Fruit fly (Drosophila melanogaster) whole organism, wandering third instar larva: ENCODE measurements around the gene Spn77Bb.

Experiments used
- Abd-B ChIP-seq: fragments of >200 bp; optimal IDR thresholded peaks from 2 replicates; lab custom pipeline; 2017; ENCODE audit warnings: missing biosample characterization, missing genetic modification characterization
- CG32264 ChIP-seq: fragments of 200-800 bp; sonication (Bioruptor generic); optimal IDR thresholded peaks from 2 replicates; lab custom pipeline; 2016; ENCODE audit warnings: missing biosample characterization, missing genetic modification characterization
- CG9705 ChIP-seq: fragments of 200-800 bp; sonication (Bioruptor generic); optimal IDR thresholded peaks from 2 replicates; lab custom pipeline; 2018; ENCODE audit warnings: missing biosample characterization, mild to moderate bottlenecking, missing genetic modification characterization
- CrebA ChIP-seq: fragments of 200-800 bp; sonication (Bioruptor generic); optimal IDR thresholded peaks from 2 replicates; lab custom pipeline; 2016; ENCODE audit warnings: missing biosample characterization, mild to moderate bottlenecking, missing genetic modification characterization, borderline replicate concordance
- Dfd ChIP-seq: fragments of >200 bp; optimal IDR thresholded peaks from 2 replicates; lab custom pipeline; 2017; ENCODE audit warnings: missing biosample characterization, missing genetic modification characterization
- Dif ChIP-seq: fragments of 200-275, 200-300 bp; sonication (Bioruptor generic); optimal IDR thresholded peaks from 2 replicates; lab custom pipeline; 2018; ENCODE audit warnings: missing biosample characterization, missing genetic modification characterization; ENCODE audit not compliant: partially characterized antibody
- GATAd ChIP-seq: sonication (Bioruptor generic); optimal IDR thresholded peaks from 2 replicates; lab custom pipeline; 2016; ENCODE audit warnings: missing biosample characterization, missing genetic modification characterization
- HLH106 ChIP-seq: fragments of 200-800 bp; optimal IDR thresholded peaks from 3 replicates; lab custom pipeline; 2019; ENCODE audit warnings: missing biosample characterization, mild to moderate bottlenecking, missing genetic modification characterization, moderate library complexity
- Hnf4 ChIP-seq: fragments of 200-800 bp; sonication (Bioruptor generic); optimal IDR thresholded peaks from 2 replicates; lab custom pipeline; 2016; ENCODE audit warnings: missing biosample characterization, mild to moderate bottlenecking, missing genetic modification characterization
- Hr78 ChIP-seq: fragments of >200 bp; optimal IDR thresholded peaks from 2 replicates; lab custom pipeline; 2017; ENCODE audit warnings: missing biosample characterization, missing genetic modification characterization
- Hr83 ChIP-seq: fragments of 200-300 bp; sonication (Bioruptor generic); optimal IDR thresholded peaks from 2 replicates; lab custom pipeline; 2016; ENCODE audit warnings: missing biosample characterization, mild to moderate bottlenecking, missing genetic modification characterization, moderate library complexity; ENCODE audit not compliant: poor library complexity, severe bottlenecking
- Jra ChIP-seq: sonication (Bioruptor generic); optimal IDR thresholded peaks from 2 replicates; lab custom pipeline; 2016; ENCODE audit warnings: missing biosample characterization, missing genetic modification characterization
- Mio ChIP-seq: sonication (Bioruptor generic); optimal IDR thresholded peaks from 2 replicates; lab custom pipeline; 2016; ENCODE audit warnings: missing biosample characterization, missing genetic modification characterization
- Myc ChIP-seq: fragments of >200 bp; optimal IDR thresholded peaks from 2 replicates; lab custom pipeline; 2017
- N ChIP-seq: fragments of >200 bp; optimal IDR thresholded peaks from 2 replicates; lab custom pipeline; 2018; ENCODE audit warnings: missing biosample characterization, missing external identifiers, missing genetic modification characterization
- OdsH ChIP-seq: fragments of 200-800 bp; sonication (Bioruptor generic); optimal IDR thresholded peaks from 2 replicates; lab custom pipeline; 2016; ENCODE audit warnings: missing biosample characterization, mild to moderate bottlenecking, missing genetic modification characterization
- Rel ChIP-seq, 2 experiments: fragments of 200-800 bp; sonication (Bioruptor generic) in 1 of 2; optimal IDR thresholded peaks; 2 replicates in 1 of 2; 3 replicates in 1 of 2; lab custom pipeline; 2016 to 2019; ENCODE audit warnings: mild to moderate bottlenecking in 2 of 2, missing biosample characterization in 2 of 2, missing genetic modification characterization in 2 of 2, moderate library complexity in 1 of 2
- Sp1 ChIP-seq: fragments of 200-800 bp; sonication (Bioruptor generic); optimal IDR thresholded peaks from 3 replicates; lab custom pipeline; 2019; ENCODE audit warnings: missing biosample characterization, mild to moderate bottlenecking, missing genetic modification characterization, moderate library complexity
- Vsx2 ChIP-seq: fragments of 200-300, 225-300 bp; sonication (Bioruptor generic); optimal IDR thresholded peaks from 2 replicates; lab custom pipeline; 2018; ENCODE audit warnings: missing biosample characterization, missing genetic modification characterization; ENCODE audit not compliant: partially characterized antibody
- br ChIP-seq: fragments of 200-800 bp; sonication (Bioruptor generic); optimal IDR thresholded peaks from 2 replicates; lab custom pipeline; 2016; ENCODE audit warnings: missing biosample characterization, missing genetic modification characterization
- brk ChIP-seq: fragments of 200-800 bp; sonication (Bioruptor generic); optimal IDR thresholded peaks from 2 replicates; lab custom pipeline; 2016; ENCODE audit warnings: missing biosample characterization, mild to moderate bottlenecking, missing genetic modification characterization
- dl ChIP-seq, 2 experiments: fragments of 175-275, 200-275 bp in 1 of 2; fragments of 200-275 bp in 1 of 2; sonication (Bioruptor generic); optimal IDR thresholded peaks; lab custom pipeline; 2018; ENCODE audit warnings: mild to moderate bottlenecking in 2 of 2, missing biosample characterization in 2 of 2, missing genetic modification characterization in 2 of 2, moderate library complexity in 2 of 2; ENCODE audit not compliant: partially characterized antibody in 2 of 2, insufficient read depth in 1 of 2
- dmrt93B ChIP-seq: fragments of 200-800 bp; sonication (Bioruptor generic); optimal IDR thresholded peaks from 2 replicates; lab custom pipeline; 2018; ENCODE audit warnings: missing biosample characterization, mild to moderate bottlenecking, missing genetic modification characterization
- dsf ChIP-seq: sonication (Bioruptor generic); optimal IDR thresholded peaks from 2 replicates; lab custom pipeline; 2016; ENCODE audit warnings: missing biosample characterization, missing genetic modification characterization, borderline replicate concordance
- ey ChIP-seq: fragments of 200-800 bp; sonication (Bioruptor generic); optimal IDR thresholded peaks from 2 replicates; lab custom pipeline; 2016; ENCODE audit warnings: missing biosample characterization, missing genetic modification characterization
- foxo ChIP-seq, 2 experiments: fragments of 200-800 bp; sonication (Bioruptor generic); optimal IDR thresholded peaks; 2 replicates in 1 of 2; 3 replicates in 1 of 2; lab custom pipeline; 2016 to 2017; ENCODE audit warnings: missing biosample characterization in 2 of 2, missing genetic modification characterization in 2 of 2
- fru ChIP-seq: fragments of 200-800 bp; sonication (Bioruptor generic); optimal IDR thresholded peaks from 3 replicates; lab custom pipeline; 2016; ENCODE audit warnings: missing biosample characterization, mild to moderate bottlenecking, missing genetic modification characterization
- jim ChIP-seq: fragments of 175-275, 200-325 bp; sonication (Bioruptor generic); optimal IDR thresholded peaks from 2 replicates; lab custom pipeline; 2016; ENCODE audit warnings: missing biosample characterization, mild to moderate bottlenecking, missing genetic modification characterization
- lola ChIP-seq: fragments of >200 bp; optimal IDR thresholded peaks from 2 replicates; lab custom pipeline; 2017; ENCODE audit warnings: missing biosample characterization, missing genetic modification characterization
- pan ChIP-seq: fragments of >200 bp; optimal IDR thresholded peaks from 2 replicates; lab custom pipeline; 2017
- psq ChIP-seq: fragments of 200-800 bp; sonication (Bioruptor generic); optimal IDR thresholded peaks from 3 replicates; lab custom pipeline; 2017; ENCODE audit warnings: missing biosample characterization, mild to moderate bottlenecking, missing genetic modification characterization, moderate library complexity
- rgr ChIP-seq: fragments of 200-800 bp; sonication (Bioruptor generic); optimal IDR thresholded peaks from 3 replicates; lab custom pipeline; 2016; ENCODE audit warnings: missing biosample characterization, mild to moderate bottlenecking, missing genetic modification characterization
- sage ChIP-seq: fragments of 200-800 bp; sonication (Bioruptor generic); optimal IDR thresholded peaks from 2 replicates; lab custom pipeline; 2016; ENCODE audit warnings: missing biosample characterization, mild to moderate bottlenecking, missing genetic modification characterization
- sv ChIP-seq: fragments of 200-800 bp; sonication (Bioruptor generic); optimal IDR thresholded peaks from 3 replicates; lab custom pipeline; 2016; ENCODE audit warnings: missing biosample characterization, missing genetic modification characterization
- tai ChIP-seq: sonication (Bioruptor generic); optimal IDR thresholded peaks from 2 replicates; lab custom pipeline; 2016; ENCODE audit warnings: missing biosample characterization, missing genetic modification characterization
- usp ChIP-seq: fragments of >200 bp; optimal IDR thresholded peaks from 2 replicates; lab custom pipeline; 2017; ENCODE audit warnings: missing biosample characterization, missing genetic modification characterization
- woc ChIP-seq: sonication (Bioruptor generic); optimal IDR thresholded peaks from 2 replicates; lab custom pipeline; 2016; ENCODE audit warnings: missing biosample characterization, mild to moderate bottlenecking, missing genetic modification characterization

Spn77Bb gene

DNA sequence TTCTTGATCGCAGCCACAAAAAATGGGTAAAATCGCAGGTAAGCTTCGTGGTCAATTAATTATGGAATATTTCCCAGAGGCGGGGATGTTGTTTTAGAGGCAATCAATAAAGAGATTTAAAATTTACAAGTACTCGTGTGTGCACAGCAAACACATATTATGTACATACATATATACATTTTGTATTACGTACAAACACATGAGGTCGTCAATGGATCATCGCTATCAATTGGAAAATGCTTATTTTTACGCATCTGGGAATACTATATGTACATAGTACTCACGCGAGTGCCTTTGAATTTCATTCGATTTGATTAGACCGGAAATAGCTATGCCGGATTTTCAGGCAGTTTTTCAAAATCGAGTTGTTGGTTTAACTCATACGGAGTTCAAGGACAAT is 3.0 kb upstream of the Spn77Bb start:
- no peak for TF ChIP-seq woc (GFP tag; lab: Kevin White, UChicago)
- TF ChIP-seq foxo (GFP tag; optimal IDR thresholded peaks at IDR 0.05; lab: Kevin White, UChicago): no peak
- TF ChIP-seq pan (lab: Kevin White, UChicago): no peak
- TF ChIP-seq fru (GFP tag; lab: Kevin White, UChicago): no peak
- TF ChIP-seq N: no peak
- no peak for TF ChIP-seq GATAd (GFP tag; lab: Kevin White, UChicago)
- no peak for TF ChIP-seq Myc (lab: Kevin White, UChicago)
- TF ChIP-seq CG9705 (GFP tag; lab: Kevin White, UChicago): no peak
- no peak for TF ChIP-seq Sp1 (GFP tag; lab: Kevin White, UChicago)
- no peak for TF ChIP-seq usp
- no peak for TF ChIP-seq Dif (GFP tag; lab: Kevin White, UChicago)

DNA sequence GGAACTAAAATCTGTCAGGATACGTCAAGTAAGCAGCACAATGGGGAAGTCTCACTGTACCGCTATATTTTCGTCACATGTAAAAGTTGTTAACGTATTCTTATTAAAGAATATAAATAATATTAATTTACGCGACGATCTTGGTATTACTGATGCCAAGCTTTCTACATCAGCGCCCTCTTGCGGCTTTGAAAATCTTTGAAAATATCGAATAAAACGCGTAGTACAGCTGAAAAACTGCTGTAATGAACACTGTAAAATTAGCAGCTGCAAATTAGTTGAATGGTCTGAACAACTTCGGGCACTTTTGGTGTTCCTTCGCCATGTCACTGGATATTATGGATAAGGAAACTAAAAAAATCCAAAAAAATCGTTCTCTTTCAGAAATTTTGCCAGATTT is 708 bp upstream of the Spn77Bb start:
- TF ChIP-seq woc (GFP tag; lab: Kevin White, UChicago): no peak
- no peak for TF ChIP-seq usp
- no peak for TF ChIP-seq lola (GFP tag; lab: Kevin White, UChicago)
- no peak for TF ChIP-seq rgr (GFP tag; lab: Kevin White, UChicago)
- TF ChIP-seq Dfd: no peak
- no peak for TF ChIP-seq dmrt93B (GFP tag; lab: Kevin White, UChicago)
- TF ChIP-seq Dif (GFP tag; lab: Kevin White, UChicago): no peak
- TF ChIP-seq, all 38 proteins: peak for 0

dm6 chr3L:20342334-20342733 is 21.6 kb downstream of the Spn77Bb start, which contains the start of gene Spn77Bc:
Spn77Bc (plus strand) TSS chr3L:20342634.
- TF ChIP-seq woc (GFP tag; lab: Kevin White, UChicago) (no peak), lola (GFP tag; lab: Kevin White, UChicago) (no peak), Vsx2 (GFP tag; lab: Kevin White, UChicago) (no peak), OdsH (no peak), dsf (GFP tag; lab: Kevin White, UChicago) (no peak), Dif (GFP tag; lab: Kevin White, UChicago) (no peak), dmrt93B (GFP tag; lab: Kevin White, UChicago) (no peak), tai (GFP tag; lab: Kevin White, UChicago) (no peak), Jra (GFP tag; lab: Kevin White, UChicago) (no peak), HLH106 (tag; lab: Kevin White, UChicago) (no peak), CG32264 (GFP tag; lab: Kevin White, UChicago) (no peak), rgr (GFP tag; lab: Kevin White, UChicago) (no peak), psq (GFP tag; lab: Kevin White, UChicago) (no peak), sage (GFP tag; lab: Kevin White, UChicago) (no peak), ey (GFP tag; lab: Kevin White, UChicago) (no peak)
- TF ChIP-seq, all 38 proteins: peak for 0

- TF ChIP-seq Sp1 (GFP tag; lab: Kevin White, UChicago): peak; percentile 75
- no peak for TF ChIP-seq N
- TF ChIP-seq Hnf4: peak; percentile 82
- TF ChIP-seq dl (GFP tag; optimal IDR thresholded peaks at IDR 0.05; lab: Kevin White, UChicago; ENCODE audit: insufficient read depth in 1 of 2, partially characterized antibody in 2 of 2): no peak
- peak; percentile 84 for TF ChIP-seq tai (GFP tag; lab: Kevin White, UChicago)
- peak; percentile 70 for TF ChIP-seq Hr83 (GFP tag; lab: Kevin White, UChicago)
- TF ChIP-seq usp: no peak
- peak; percentile 82 for TF ChIP-seq Jra (GFP tag; lab: Kevin White, UChicago)
- peak; percentile 42 for TF ChIP-seq jim (GFP tag; lab: Kevin White, UChicago)
- TF ChIP-seq GATAd (GFP tag; lab: Kevin White, UChicago): no peak
- TF ChIP-seq CG9705 (GFP tag; lab: Kevin White, UChicago): peak; percentile 39
- TF ChIP-seq brk: peak; percentile 83
- TF ChIP-seq dmrt93B (GFP tag; lab: Kevin White, UChicago): no peak
- peak; percentile 48 for TF ChIP-seq dsf (GFP tag; lab: Kevin White, UChicago)
- TF ChIP-seq Dfd: no peak
- peak; percentile 81 for TF ChIP-seq HLH106 (tag; lab: Kevin White, UChicago)
- TF ChIP-seq lola (GFP tag; lab: Kevin White, UChicago): no peak
- no peak for TF ChIP-seq Hr78 (GFP tag; lab: Kevin White, UChicago)
- peak; percentile 71 for TF ChIP-seq fru (GFP tag; lab: Kevin White, UChicago)
- TF ChIP-seq sv (GFP tag; lab: Kevin White, UChicago): peak; percentile 83
- TF ChIP-seq pan (lab: Kevin White, UChicago): no peak
- no peak for TF ChIP-seq Vsx2 (GFP tag; lab: Kevin White, UChicago)
- TF ChIP-seq Myc (lab: Kevin White, UChicago): peak; percentile 4
- no peak for TF ChIP-seq Mio (GFP tag; lab: Kevin White, UChicago)
- TF ChIP-seq psq (GFP tag; lab: Kevin White, UChicago): peak; percentile 74
- no peak for TF ChIP-seq CrebA
- peak; percentile 60 for TF ChIP-seq ey (GFP tag; lab: Kevin White, UChicago)
- TF ChIP-seq OdsH: peak; percentile 72
- no peak for TF ChIP-seq CG32264 (GFP tag; lab: Kevin White, UChicago)
- peak; percentile 45 for TF ChIP-seq br (GFP tag; lab: Kevin White, UChicago)
- peak; percentile 54 for TF ChIP-seq sage (GFP tag; lab: Kevin White, UChicago)
- no peak for TF ChIP-seq Rel (GFP tag; optimal IDR thresholded peaks at IDR 0.05; lab: Kevin White, UChicago)
- no peak for TF ChIP-seq Rel (tag; optimal IDR thresholded peaks at IDR 0.05; lab: Kevin White, UChicago)
- no peak for TF ChIP-seq Abd-B (GFP tag; lab: Kevin White, UChicago)
Observed at dm6 chr3L:20347762-20348580, 27.2 kb downstream of the Spn77Bb start, which contains the start of the genes Rbbp5 and eRF1. Rbbp5 (minus strand) TSS chr3L:20347942. eRF1 (plus strand) TSS chr3L:20348355.
